Worm (Caenorhabditis elegans) whole organism, midembryonic: ENCODE measurements around the gene stdh-2.

Source experiments
- cog-1 ChIP-seq: sonication (generic microtip); optimal IDR thresholded peaks from 2 replicates; lab custom pipeline; 2016; ENCODE audit warnings: missing genetic modification characterization, missing compliant biosample characterization
- flt-1 ChIP-seq: fragments of 200-800 bp; sonication (Bioruptor generic); IDR thresholded peaks from 2 replicates; pipeline ENCODE4 v1.3.6; 2022; ENCODE audit warnings: missing genetic modification characterization, missing compliant biosample characterization
- klf-2 ChIP-seq: fragments of 200-800 bp; sonication (Bioruptor generic); conservative IDR thresholded peaks from 2 replicates; pipeline ENCODE4 v1.3.6; 2022; ENCODE audit warnings: missing genetic modification reagents, missing genetic modification characterization, missing compliant biosample characterization
- ref-1 ChIP-seq: fragments of 200-800 bp; sonication (Bioruptor generic); conservative IDR thresholded peaks from 2 replicates; pipeline ENCODE4 v1.3.6; 2022; ENCODE audit warnings: missing genetic modification reagents, missing genetic modification characterization, missing compliant biosample characterization
- tab-1 ChIP-seq: fragments of 200-800 bp; sonication (Bioruptor generic); IDR thresholded peaks from 2 replicates; pipeline ENCODE4 v1.3.6; 2022; ENCODE audit warnings: missing genetic modification characterization, missing compliant biosample characterization
- ztf-23 ChIP-seq: fragments of 200-800 bp; sonication (Bioruptor generic); IDR thresholded peaks from 2 replicates; pipeline ENCODE4 v1.3.6; 2022; ENCODE audit warnings: missing genetic modification reagents, missing genetic modification characterization, missing compliant biosample characterization
- ztf-29 ChIP-seq: fragments of 200-800 bp; sonication (Bioruptor generic); IDR thresholded peaks from 2 replicates; pipeline ENCODE4 v1.3.6; 2022; ENCODE audit warnings: missing genetic modification reagents, missing genetic modification characterization, missing compliant biosample characterization

DNA sequence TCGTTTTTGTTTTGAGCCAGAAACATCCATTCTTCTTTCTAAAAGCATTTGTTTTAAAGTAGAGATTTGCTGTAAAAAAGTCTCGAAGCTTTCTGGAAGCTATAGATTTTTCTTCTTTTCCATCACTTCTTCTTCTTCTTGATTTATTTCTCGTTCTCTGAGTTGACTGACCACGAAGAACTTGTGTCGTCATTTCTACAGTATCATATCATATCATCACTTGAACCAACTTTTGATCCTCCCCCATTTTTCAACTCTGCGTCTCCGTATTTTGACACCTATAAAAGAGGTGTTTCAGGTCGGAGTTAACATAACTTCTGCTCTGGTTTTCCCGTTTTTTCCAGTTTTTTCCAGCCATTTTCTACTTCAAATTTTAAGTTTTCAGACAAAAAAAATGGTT, 9.6 kb upstream of the stdh-2 start, which contains the start of gene F11A5.9:
- TF ChIP-seq ref-1 (GFP tag; lab: Robert Waterston, UW), result no peak
- no peak for TF ChIP-seq cog-1 (tag; lab: Kevin White, UChicago)
- no peak for TF ChIP-seq ztf-29 (GFP tag; lab: Robert Waterston, UW)
- no peak for TF ChIP-seq ztf-23
- no peak for TF ChIP-seq flt-1 (GFP tag; lab: Robert Waterston, UW)
- no peak for TF ChIP-seq klf-2 (GFP tag; lab: Robert Waterston, UW)
- TF ChIP-seq tab-1 (GFP tag; lab: Robert Waterston, UW), result no peak
